Worm (Caenorhabditis elegans) whole organism, L1 larva: ENCODE data around the gene F02C12.3.

Source experiments
- C04F5.9 ChIP-seq: sonication (generic microtip); optimal IDR thresholded peaks from 2 replicates; lab custom pipeline; 2016; ENCODE audit warnings: missing genetic modification characterization, missing compliant biosample characterization
- C16A3.4 ChIP-seq: fragments of 150-350 bp; optimal IDR thresholded peaks from 2 replicates; lab custom pipeline; 2014; ENCODE audit warnings: missing biosample characterization, missing genetic modification characterization
- Y116A8C.19 ChIP-seq: sonication (generic microtip); optimal IDR thresholded peaks from 2 replicates; lab custom pipeline; 2016; ENCODE audit warnings: missing compliant biosample characterization, missing genetic modification characterization, borderline replicate concordance
- aly-2 ChIP-seq: fragments of 150-350 bp; optimal IDR thresholded peaks from 2 replicates; lab custom pipeline; 2014; ENCODE audit warnings: missing biosample characterization, missing genetic modification characterization
- ceh-63 ChIP-seq: fragments of 200-800 bp; sonication (Bioruptor generic); optimal IDR thresholded peaks from 2 replicates; lab custom pipeline; 2018; ENCODE audit warnings: mild to moderate bottlenecking, missing genetic modification characterization, missing compliant biosample characterization
- ceh-88 ChIP-seq: fragments of 200-800 bp; sonication (Bioruptor generic); IDR thresholded peaks from 2 replicates; pipeline ENCODE4 v1.3.6; 2022; ENCODE audit warnings: missing genetic modification characterization, missing compliant biosample characterization
- ceh-90 ChIP-seq: sonication (generic microtip); optimal IDR thresholded peaks from 2 replicates; lab custom pipeline; 2016; ENCODE audit warnings: missing genetic modification characterization, missing compliant biosample characterization
- dsc-1 ChIP-seq: sonication (generic microtip); optimal IDR thresholded peaks from 2 replicates; lab custom pipeline; 2016; ENCODE audit warnings: mild to moderate bottlenecking, missing genetic modification characterization, missing compliant biosample characterization
- efl-1 ChIP-seq, 4 experiments: fragments of 150-350 bp; optimal IDR thresholded peaks in 3 of 4; peaks in 1 of 4; 1 replicate in 1 of 4; 2 replicates in 3 of 4; lab custom pipeline; 2014; ENCODE audit warnings: missing biosample characterization in 2 of 4, missing genetic modification characterization in 2 of 4, missing genetic modification reagents in 2 of 4
- egl-13 ChIP-seq: sonication (generic microtip); optimal IDR thresholded peaks from 2 replicates; lab custom pipeline; 2016; ENCODE audit warnings: missing genotype, missing genetic modification reagents, missing genetic modification characterization, missing compliant biosample characterization
- egl-27 ChIP-seq, 2 experiments: fragments of 150-350 bp in 1 of 2; sonication (generic microtip); optimal IDR thresholded peaks; 3 replicates each; lab custom pipeline; 2017 to 2018; ENCODE audit warnings: missing biosample characterization in 2 of 2, missing genetic modification characterization in 2 of 2, missing genetic modification reagents in 2 of 2
- elt-3 ChIP-seq, 6 experiments: fragments of 150-350 bp in 1 of 6; sonication (generic microtip); optimal IDR thresholded peaks; 2 replicates each; lab custom pipeline; 2017 to 2018; ENCODE audit warnings: missing biosample characterization in 6 of 6, missing genetic modification characterization in 6 of 6, inconsistent platforms in 1 of 6
- ets-5 ChIP-seq: fragments of 200-800 bp; sonication (Bioruptor generic); IDR thresholded peaks from 2 replicates; pipeline ENCODE4 v1.3.6; 2022; ENCODE audit warnings: missing genetic modification characterization, missing compliant biosample characterization
- fkh-10 ChIP-seq: sonication (generic microtip); optimal IDR thresholded peaks from 2 replicates; lab custom pipeline; 2017; ENCODE audit warnings: missing biosample characterization, missing genetic modification reagents, missing genetic modification characterization
- fkh-8 ChIP-seq: sonication (generic microtip); optimal IDR thresholded peaks from 2 replicates; lab custom pipeline; 2016; ENCODE audit warnings: mild to moderate bottlenecking, missing genetic modification characterization, missing compliant biosample characterization
- hlh-17 ChIP-seq: fragments of 200-800 bp; sonication (Bioruptor generic); optimal IDR thresholded peaks from 2 replicates; lab custom pipeline; 2018; ENCODE audit warnings: missing genetic modification characterization, mild to moderate bottlenecking, missing compliant biosample characterization, moderate library complexity, borderline replicate concordance
- hlh-4 ChIP-seq: sonication (generic microtip); optimal IDR thresholded peaks from 2 replicates; lab custom pipeline; 2016; ENCODE audit warnings: mild to moderate bottlenecking, missing genetic modification characterization, missing compliant biosample characterization
- irx-1 ChIP-seq: sonication (generic microtip); optimal IDR thresholded peaks from 2 replicates; lab custom pipeline; 2016; ENCODE audit warnings: missing genetic modification characterization, missing compliant biosample characterization
- lin-13 ChIP-seq: fragments of 150-350 bp; optimal IDR thresholded peaks from 2 replicates; lab custom pipeline; 2014; ENCODE audit warnings: missing biosample characterization, missing genetic modification reagents, missing genetic modification characterization
- lin-15B ChIP-seq: fragments of 150-350 bp; sonication (generic microtip); optimal IDR thresholded peaks from 3 replicates; lab custom pipeline; 2014; ENCODE audit warnings: missing biosample characterization, missing genetic modification characterization
- lsy-2 ChIP-seq, 2 experiments: fragments of 150-350 bp; optimal IDR thresholded peaks; 2 replicates each; lab custom pipeline; 2014; ENCODE audit warnings: missing biosample characterization in 2 of 2, missing genetic modification characterization in 2 of 2
- mdl-1 ChIP-seq, 2 experiments: fragments of 150-350 bp; optimal IDR thresholded peaks; 2 replicates each; lab custom pipeline; 2014 to 2017; ENCODE audit warnings: missing biosample characterization in 2 of 2, missing genetic modification characterization in 2 of 2, inconsistent platforms in 1 of 2
- mef-2 ChIP-seq: fragments of 150-350 bp; optimal IDR thresholded peaks from 2 replicates; lab custom pipeline; 2014; ENCODE audit warnings: missing biosample characterization, missing genetic modification characterization
- mep-1 ChIP-seq: fragments of 150-350 bp; optimal IDR thresholded peaks from 2 replicates; lab custom pipeline; 2014; ENCODE audit warnings: missing biosample characterization, missing genetic modification characterization
- nhr-11 ChIP-seq: fragments of 150-350 bp; optimal IDR thresholded peaks from 2 replicates; lab custom pipeline; 2014; ENCODE audit warnings: missing biosample characterization, missing genetic modification characterization
- nhr-12 ChIP-seq: sonication (generic microtip); optimal IDR thresholded peaks from 2 replicates; lab custom pipeline; 2017; ENCODE audit warnings: missing biosample characterization, missing genetic modification characterization
- nhr-20 ChIP-seq: sonication (generic microtip); optimal IDR thresholded peaks from 2 replicates; lab custom pipeline; 2016; ENCODE audit warnings: mild to moderate bottlenecking, missing genetic modification characterization, missing compliant biosample characterization
- nhr-237 ChIP-seq: fragments of 150-350 bp; optimal IDR thresholded peaks from 2 replicates; lab custom pipeline; 2014; ENCODE audit warnings: missing biosample characterization, missing genetic modification characterization
- nhr-47 ChIP-seq: sonication (generic microtip); optimal IDR thresholded peaks from 2 replicates; lab custom pipeline; 2016; ENCODE audit warnings: mild to moderate bottlenecking, missing genetic modification characterization, moderate library complexity, missing compliant biosample characterization
- nhr-71 ChIP-seq: sonication (generic microtip); optimal IDR thresholded peaks from 2 replicates; lab custom pipeline; 2016; ENCODE audit warnings: mild to moderate bottlenecking, missing genetic modification characterization, moderate library complexity, missing compliant biosample characterization
- nhr-76 ChIP-seq: sonication (generic microtip); optimal IDR thresholded peaks from 2 replicates; lab custom pipeline; 2017; ENCODE audit warnings: missing biosample characterization, missing genetic modification characterization
- nhr-77 ChIP-seq: fragments of 150-350 bp; optimal IDR thresholded peaks from 2 replicates; lab custom pipeline; 2014; ENCODE audit warnings: missing biosample characterization, missing genetic modification characterization
- nhr-84 ChIP-seq: sonication (generic microtip); optimal IDR thresholded peaks from 2 replicates; lab custom pipeline; 2017; ENCODE audit warnings: missing biosample characterization, missing genetic modification characterization
- nhr-90 ChIP-seq: sonication (generic microtip); optimal IDR thresholded peaks from 2 replicates; lab custom pipeline; 2016; ENCODE audit warnings: mild to moderate bottlenecking, missing genetic modification characterization, missing compliant biosample characterization; ENCODE audit not compliant: poor library complexity
- pag-3 ChIP-seq: sonication (generic microtip); optimal IDR thresholded peaks from 2 replicates; lab custom pipeline; 2017; ENCODE audit warnings: missing genetic modification characterization, mild to moderate bottlenecking, missing compliant biosample characterization, antibody characterized with exemption, borderline replicate concordance; ENCODE audit not compliant: insufficient read depth
- pax-3 ChIP-seq: fragments of 200-800 bp; sonication (Bioruptor generic); optimal IDR thresholded peaks from 2 replicates; lab custom pipeline; 2018; ENCODE audit warnings: mild to moderate bottlenecking, missing genetic modification characterization, moderate library complexity, missing compliant biosample characterization
- rnt-1 ChIP-seq: sonication (generic microtip); optimal IDR thresholded peaks from 2 replicates; lab custom pipeline; 2016; ENCODE audit warnings: mild to moderate bottlenecking, missing genetic modification characterization, moderate library complexity, missing compliant biosample characterization
- skn-1 ChIP-seq: fragments of 150-350 bp; optimal IDR thresholded peaks from 2 replicates; lab custom pipeline; 2014; ENCODE audit warnings: missing biosample characterization, missing genetic modification characterization
- snu-23 ChIP-seq: sonication (generic microtip); optimal IDR thresholded peaks from 2 replicates; lab custom pipeline; 2016; ENCODE audit warnings: missing genetic modification characterization, missing compliant biosample characterization
- sptf-1 ChIP-seq: fragments of 150-350 bp; optimal IDR thresholded peaks from 2 replicates; lab custom pipeline; 2014; ENCODE audit warnings: missing biosample characterization, missing genetic modification characterization
- sup-37 ChIP-seq: fragments of 200-800 bp; sonication (Bioruptor generic); optimal IDR thresholded peaks from 2 replicates; lab custom pipeline; 2018; ENCODE audit warnings: mild to moderate bottlenecking, missing genetic modification characterization, missing compliant biosample characterization
- swsn-7 ChIP-seq: sonication (generic microtip); optimal IDR thresholded peaks from 2 replicates; lab custom pipeline; 2016; ENCODE audit warnings: missing genetic modification characterization, missing compliant biosample characterization
- unc-30 ChIP-seq: sonication (generic microtip); optimal IDR thresholded peaks from 2 replicates; lab custom pipeline; 2017; ENCODE audit warnings: missing biosample characterization, missing genetic modification characterization
- unc-86 ChIP-seq: sonication (generic microtip); optimal IDR thresholded peaks from 2 replicates; lab custom pipeline; 2016; ENCODE audit warnings: missing genetic modification characterization, missing compliant biosample characterization
- unc-98 ChIP-seq: fragments of 200-800 bp; sonication (Bioruptor generic); IDR thresholded peaks from 2 replicates; pipeline ENCODE4 v1.3.6; 2022; ENCODE audit warnings: missing genetic modification characterization, missing compliant biosample characterization
- vab-15 ChIP-seq: sonication (generic microtip); optimal IDR thresholded peaks from 2 replicates; lab custom pipeline; 2017; ENCODE audit warnings: missing genotype, mild to moderate bottlenecking, missing genetic modification characterization, missing compliant biosample characterization
- zag-1 ChIP-seq: fragments of 150-350 bp; optimal IDR thresholded peaks from 2 replicates; lab custom pipeline; 2014; ENCODE audit warnings: missing biosample characterization, missing genetic modification characterization
- ztf-11 ChIP-seq, 2 experiments: sonication (generic microtip); optimal IDR thresholded peaks; 2 replicates each; lab custom pipeline; 2016 to 2017; ENCODE audit warnings: missing genetic modification characterization in 2 of 2, missing biosample characterization in 1 of 2, missing compliant biosample characterization in 1 of 2
- ztf-4 ChIP-seq: fragments of 150-350 bp; optimal IDR thresholded peaks from 2 replicates; lab custom pipeline; 2014; ENCODE audit warnings: missing biosample characterization, missing genetic modification characterization

The F02C12.3 gene

ce11 chrX:13350804-13351747 is 45.7 kb upstream of the F02C12.3 start, which contains the start of gene mxl-3 (continued):
- TF ChIP-seq C16A3.4 (tag; lab: Kevin White, UChicago) = peak; percentile 18

- TF ChIP-seq zag-1 (tag; lab: Kevin White, UChicago) = no peak
- TF ChIP-seq C16A3.4 (tag; lab: Kevin White, UChicago) = no peak
- no peak for TF ChIP-seq lsy-2 (tag; optimal IDR thresholded peaks at IDR 0.05; lab: Kevin White, UChicago)
- no peak for TF ChIP-seq egl-27 (tag; optimal IDR thresholded peaks at IDR 0.05; lab: Kevin White, UChicago)
- no peak for TF ChIP-seq irx-1
- TF ChIP-seq vab-15 (tag; lab: Kevin White, UChicago) = no peak
- TF ChIP-seq efl-1 (optimal IDR thresholded peaks at IDR 0.05; lab: Kevin White, UChicago) = no peak
- TF ChIP-seq efl-1 (GFP tag; optimal IDR thresholded peaks at IDR 0.05 in 1 of 2; lab: Kevin White, UChicago) = no peak
- no peak for TF ChIP-seq nhr-84
- no peak for TF ChIP-seq ceh-90 (tag; lab: Kevin White, UChicago)
- no peak for TF ChIP-seq Y116A8C.19 (tag; lab: Kevin White, UChicago)
- no peak for TF ChIP-seq rnt-1 (tag; lab: Kevin White, UChicago)
- TF ChIP-seq pag-3 (tag; lab: Kevin White, UChicago) = no peak
- no peak for TF ChIP-seq fkh-10
- TF ChIP-seq nhr-90 (tag; lab: Kevin White, UChicago) = peak; percentile 16
- TF ChIP-seq dsc-1 = no peak
- TF ChIP-seq nhr-12 (tag; lab: Kevin White, UChicago) = no peak
- peak in 1 of 6 experiments; percentile 52 for TF ChIP-seq elt-3 (tag; optimal IDR thresholded peaks at IDR 0.05; lab: Kevin White, UChicago)
- TF ChIP-seq swsn-7 (tag; lab: Kevin White, UChicago) = no peak
- no peak for TF ChIP-seq nhr-237 (tag; lab: Kevin White, UChicago)
- TF ChIP-seq unc-86 (tag; lab: Kevin White, UChicago) = no peak
- TF ChIP-seq nhr-77 (tag; lab: Kevin White, UChicago) = no peak
- TF ChIP-seq mdl-1 (tag; optimal IDR thresholded peaks at IDR 0.05; lab: Kevin White, UChicago) = peak in 1 of 2 experiments; percentile 24
- no peak for TF ChIP-seq egl-13 (tag; lab: Kevin White, UChicago)
- no peak for TF ChIP-seq unc-98
- TF ChIP-seq mef-2 (tag; lab: Kevin White, UChicago) = no peak
- TF ChIP-seq ztf-4 = no peak
- TF ChIP-seq ceh-88 (GFP tag; lab: Robert Waterston, UW) = no peak
- TF ChIP-seq nhr-47 (tag; lab: Kevin White, UChicago) = no peak
- no peak for TF ChIP-seq pax-3 (tag; lab: Kevin White, UChicago)
- no peak for TF ChIP-seq nhr-11 (tag; lab: Kevin White, UChicago)
- TF ChIP-seq hlh-4 (tag; lab: Kevin White, UChicago) = no peak
- TF ChIP-seq sptf-1 (tag; lab: Kevin White, UChicago) = no peak
- peak; percentile 41 for TF ChIP-seq nhr-71
- no peak for TF ChIP-seq nhr-76 (tag; lab: Kevin White, UChicago)
- TF ChIP-seq C04F5.9 (tag; lab: Kevin White, UChicago) = no peak
- no peak for TF ChIP-seq sup-37
- TF ChIP-seq ztf-11 (tag; optimal IDR thresholded peaks at IDR 0.05; lab: Kevin White, UChicago) = no peak
- no peak for TF ChIP-seq ceh-63 (GFP tag; lab: Kevin White, UChicago)
- peak; percentile 70 for TF ChIP-seq nhr-20 (tag; lab: Kevin White, UChicago)
- TF ChIP-seq lin-15B (tag; lab: Kevin White, UChicago) = no peak
- TF ChIP-seq mep-1 (tag; lab: Kevin White, UChicago) = no peak
- no peak for TF ChIP-seq unc-30 (tag; lab: Kevin White, UChicago)
- no peak for TF ChIP-seq ets-5
- TF ChIP-seq snu-23 (GFP tag; lab: Kevin White, UChicago) = peak; percentile 27
- no peak for TF ChIP-seq fkh-8 (tag; lab: Kevin White, UChicago)
- TF ChIP-seq hlh-17 (GFP tag; lab: Kevin White, UChicago) = no peak
- no peak for TF ChIP-seq skn-1 (tag; lab: Kevin White, UChicago)
- no peak for TF ChIP-seq aly-2 (tag; lab: Kevin White, UChicago)
- no peak for TF ChIP-seq lin-13 (GFP tag; lab: Kevin White, UChicago)
Measured at ce11 chrX:13352164-13352563, 44.6 kb upstream of the F02C12.3 start.
